Fruit fly (Drosophila melanogaster): Measurements from ENCODE around the gene CG14431.

The CG14431 gene

dm6 chrX:6861523-6862077, 46.5 kb upstream of the CG14431 start (continued):
- no peak for TF ChIP-seq dsf (GFP tag; optimal IDR thresholded peaks at IDR 0.05; ENCODE audit: borderline replicate concordance)
- TF ChIP-seq woc (GFP tag; optimal IDR thresholded peaks at IDR 0.05): peak; percentile 49
- peak; percentile 14 for TF ChIP-seq CG9705 (GFP tag; optimal IDR thresholded peaks at IDR 0.05)
- TF ChIP-seq dl (GFP tag; optimal IDR thresholded peaks at IDR 0.05; ENCODE audit: insufficient read depth in 1 of 2, partially characterized antibody in 2 of 2): peak; percentile 26 to 36
- no peak for TF ChIP-seq N (GFP tag; optimal IDR thresholded peaks at IDR 0.05)
- TF ChIP-seq Sp1 (GFP tag; optimal IDR thresholded peaks at IDR 0.05): peak; percentile 81
- no peak for TF ChIP-seq Dfd (GFP tag; optimal IDR thresholded peaks at IDR 0.05)
- TF ChIP-seq br (GFP tag; optimal IDR thresholded peaks at IDR 0.05): peak; percentile 80
- peak; percentile 77 for TF ChIP-seq Dif (GFP tag; optimal IDR thresholded peaks at IDR 0.05; ENCODE audit: partially characterized antibody)
- peak; percentile 54 for TF ChIP-seq Hr83 (GFP tag; optimal IDR thresholded peaks at IDR 0.05; ENCODE audit: poor library complexity, severe bottlenecking)
- TF ChIP-seq OdsH (GFP tag; optimal IDR thresholded peaks at IDR 0.05): peak; percentile 52
- peak; percentile 61 to 66 for TF ChIP-seq foxo (GFP tag; optimal IDR thresholded peaks at IDR 0.05)
- TF ChIP-seq fru (GFP tag; optimal IDR thresholded peaks at IDR 0.05): peak; percentile 77
- peak; percentile 87 for TF ChIP-seq dmrt93B (GFP tag; optimal IDR thresholded peaks at IDR 0.05)
- TF ChIP-seq Myc (optimal IDR thresholded peaks at IDR 0.05): no peak
- TF ChIP-seq Abd-B (GFP tag; optimal IDR thresholded peaks at IDR 0.05): no peak
- peak; percentile 72 for TF ChIP-seq h (GFP tag; optimal IDR thresholded peaks at IDR 0.05)

- TF ChIP-seq N (GFP tag; optimal IDR thresholded peaks at IDR 0.05) (peak; percentile 28), Hnf4 (GFP tag; optimal IDR thresholded peaks at IDR 0.05) (no peak), usp (GFP tag; optimal IDR thresholded peaks at IDR 0.05) (no peak), OdsH (GFP tag; optimal IDR thresholded peaks at IDR 0.05) (no peak), foxo (GFP tag; optimal IDR thresholded peaks at IDR 0.05) (no peak), Abd-B (GFP tag; optimal IDR thresholded peaks at IDR 0.05) (no peak), Dfd (GFP tag; optimal IDR thresholded peaks at IDR 0.05) (no peak), CrebA (GFP tag; optimal IDR thresholded peaks at IDR 0.05; ENCODE audit: borderline replicate concordance) (no peak), Mio (GFP tag; optimal IDR thresholded peaks at IDR 0.05) (no peak), jim (GFP tag; optimal IDR thresholded peaks at IDR 0.05) (no peak), Jra (GFP tag; optimal IDR thresholded peaks at IDR 0.05) (peak; percentile 30), Dif (GFP tag; optimal IDR thresholded peaks at IDR 0.05; ENCODE audit: partially characterized antibody) (no peak), rgr (GFP tag; optimal IDR thresholded peaks at IDR 0.05) (peak; percentile 21), br (GFP tag; optimal IDR thresholded peaks at IDR 0.05) (peak; percentile 14), tai (GFP tag; optimal IDR thresholded peaks at IDR 0.05) (peak; percentile 15), fru (GFP tag; optimal IDR thresholded peaks at IDR 0.05) (no peak), Sp1 (GFP tag; optimal IDR thresholded peaks at IDR 0.05) (no peak), Myc (optimal IDR thresholded peaks at IDR 0.05) (no peak), lola (GFP tag; optimal IDR thresholded peaks at IDR 0.05) (no peak), Rel (GFP tag; optimal IDR thresholded peaks at IDR 0.05) (no peak), Rel (tag; optimal IDR thresholded peaks at IDR 0.05) (peak; percentile 50), dmrt93B (GFP tag; optimal IDR thresholded peaks at IDR 0.05) (no peak), CG32264 (GFP tag; optimal IDR thresholded peaks at IDR 0.05) (no peak), Vsx2 (GFP tag; optimal IDR thresholded peaks at IDR 0.05; ENCODE audit: partially characterized antibody) (peak; percentile 69), woc (GFP tag; optimal IDR thresholded peaks at IDR 0.05) (no peak), Hr78 (GFP tag; optimal IDR thresholded peaks at IDR 0.05) (no peak), CG9705 (GFP tag; optimal IDR thresholded peaks at IDR 0.05) (no peak), sv (GFP tag; optimal IDR thresholded peaks at IDR 0.05) (no peak), Hr83 (GFP tag; optimal IDR thresholded peaks at IDR 0.05; ENCODE audit: poor library complexity, severe bottlenecking) (no peak), h (GFP tag; optimal IDR thresholded peaks at IDR 0.05) (peak; percentile 8), pan (optimal IDR thresholded peaks at IDR 0.05) (no peak), HLH106 (tag; optimal IDR thresholded peaks at IDR 0.05) (no peak), psq (GFP tag; optimal IDR thresholded peaks at IDR 0.05) (peak; percentile 95), dl (GFP tag; optimal IDR thresholded peaks at IDR 0.05; ENCODE audit: insufficient read depth in 1 of 2, partially characterized antibody in 2 of 2) (no peak), brk (GFP tag; optimal IDR thresholded peaks at IDR 0.05) (no peak), dsf (GFP tag; optimal IDR thresholded peaks at IDR 0.05; ENCODE audit: borderline replicate concordance) (no peak), GATAd (GFP tag; optimal IDR thresholded peaks at IDR 0.05) (no peak), ey (GFP tag; optimal IDR thresholded peaks at IDR 0.05) (no peak), sage (GFP tag; optimal IDR thresholded peaks at IDR 0.05) (peak; percentile 67)
These were observed 45.4 kb upstream of the CG14431 start for dm6 chrX:6862521-6863288.
